Fruit fly (Drosophila melanogaster): Measurements from ENCODE around the gene CG14961.

dm6 chr3L:3344528-3344927 lies 14.7 kb downstream of the CG14961 start:
- TF ChIP-seq Dfd (GFP tag; optimal IDR thresholded peaks at IDR 0.05) (no peak), brk (GFP tag; optimal IDR thresholded peaks at IDR 0.05) (peak; percentile 15), sv (GFP tag; optimal IDR thresholded peaks at IDR 0.05) (no peak), psq (GFP tag; optimal IDR thresholded peaks at IDR 0.05) (no peak), pan (optimal IDR thresholded peaks at IDR 0.05) (no peak), Rel (GFP tag; optimal IDR thresholded peaks at IDR 0.05) (no peak), Rel (tag; optimal IDR thresholded peaks at IDR 0.05) (no peak), OdsH (GFP tag; optimal IDR thresholded peaks at IDR 0.05) (no peak), GATAd (GFP tag; optimal IDR thresholded peaks at IDR 0.05) (no peak), dl (GFP tag; optimal IDR thresholded peaks at IDR 0.05; ENCODE audit: insufficient read depth in 1 of 2, partially characterized antibody in 2 of 2) (no peak)

Data from whole organism, wandering third instar larva.